Worm (Caenorhabditis elegans) whole organism, young adult: ENCODE data around the gene crt-1.

ENCODE experiments used
- Y53F4B.3 ChIP-seq: fragments of 200-800 bp; sonication (Bioruptor generic); IDR thresholded peaks from 2 replicates; pipeline ENCODE4 v1.3.6; 2022; ENCODE audit warnings: missing genetic modification reagents, missing genetic modification characterization, missing compliant biosample characterization
- cebp-1 ChIP-seq, 2 experiments: fragments of 200-800 bp in 1 of 2; sonication (Bioruptor generic) in 1 of 2; sonication (generic microtip) in 1 of 2; IDR thresholded peaks in 1 of 2; optimal IDR thresholded peaks in 1 of 2; 2 replicates each; pipeline versions ENCODE4 v1.3.6 to Lab custom; 2017 to 2022; ENCODE audit warnings: missing compliant biosample characterization in 2 of 2, missing genetic modification characterization in 2 of 2, mild to moderate bottlenecking in 1 of 2, missing genetic modification reagents in 1 of 2, moderate library complexity in 1 of 2
- dpl-1 ChIP-seq: fragments of 150-350 bp; optimal IDR thresholded peaks from 2 replicates; lab custom pipeline; 2014; ENCODE audit warnings: missing biosample characterization, missing genetic modification reagents, missing genetic modification characterization
- fkh-3 ChIP-seq: sonication (generic microtip); optimal IDR thresholded peaks from 2 replicates; lab custom pipeline; 2016; ENCODE audit warnings: mild to moderate bottlenecking, missing genetic modification characterization, missing compliant biosample characterization
- gei-17 ChIP-seq: fragments of 200-800 bp; sonication (Bioruptor generic); optimal IDR thresholded peaks from 2 replicates; lab custom pipeline; 2018; ENCODE audit warnings: mild to moderate bottlenecking, missing genetic modification characterization, missing compliant biosample characterization
- sea-2 ChIP-seq: fragments of 200-800 bp; sonication (Bioruptor generic); IDR thresholded peaks from 2 replicates; pipeline ENCODE4 v1.3.6; 2022; ENCODE audit warnings: missing genetic modification characterization, missing compliant biosample characterization
- ztf-22 ChIP-seq: fragments of 200-800 bp; sonication (Bioruptor generic); optimal IDR thresholded peaks from 2 replicates; lab custom pipeline; 2018; ENCODE audit warnings: mild to moderate bottlenecking, missing genetic modification characterization, moderate library complexity, missing compliant biosample characterization
- ztf-3 ChIP-seq: fragments of 200-800 bp; sonication (Bioruptor generic); optimal IDR thresholded peaks from 2 replicates; lab custom pipeline; 2018; ENCODE audit warnings: mild to moderate bottlenecking, missing genetic modification characterization, missing compliant biosample characterization

- no peak for TF ChIP-seq dpl-1
- TF ChIP-seq sea-2 (GFP tag; lab: Robert Waterston, UW) = no peak
- no peak for TF ChIP-seq ztf-3 (GFP tag; lab: Kevin White, UChicago)
- no peak for TF ChIP-seq Y53F4B.3 (GFP tag; lab: Robert Waterston, UW)
- TF ChIP-seq gei-17 (GFP tag; lab: Kevin White, UChicago) = no peak
- no peak for TF ChIP-seq ztf-22
- TF ChIP-seq cebp-1 (GFP tag; IDR thresholded peaks at IDR 0.05; lab: Robert Waterston, UW) = no peak
- TF ChIP-seq cebp-1 (tag; optimal IDR thresholded peaks at IDR 0.05; lab: Kevin White, UChicago) = peak; percentile 9
- no peak for TF ChIP-seq fkh-3 (tag; lab: Kevin White, UChicago)
Measured at ce11 chrV:6098755-6099155, 1.6 kb downstream of the crt-1 start.
